Worm (Caenorhabditis elegans): ENCODE results near the gene C47E8.1.

DNA sequence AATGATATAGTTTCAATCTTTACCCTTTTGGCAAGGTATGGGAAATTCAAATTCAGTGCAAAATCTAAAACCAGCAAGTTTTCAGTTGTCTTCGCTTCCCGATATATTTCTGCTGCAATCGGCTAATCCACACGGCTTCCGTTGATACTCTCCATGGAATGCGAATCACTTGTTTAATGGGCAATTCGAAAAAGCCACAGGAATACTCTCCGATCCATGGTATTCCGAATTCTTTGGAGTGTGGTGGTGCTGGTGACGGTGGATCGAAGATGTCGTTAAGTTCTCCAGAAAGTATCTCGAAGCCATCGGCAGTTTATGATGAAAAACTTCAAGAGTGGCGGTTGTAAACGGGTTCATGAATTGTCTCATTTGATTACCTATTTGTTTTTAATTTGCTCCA lies 17.5 kb downstream of the C47E8.1 start:
- TF ChIP-seq med-1 (GFP tag; optimal IDR thresholded peaks at IDR 0.05; ENCODE audit: insufficient read depth): no peak
- TF ChIP-seq ztf-23 (GFP tag; IDR thresholded peaks at IDR 0.05): no peak
- no peak for TF ChIP-seq flt-1 (GFP tag; IDR thresholded peaks at IDR 0.05)

Measured in whole organism, midembryonic.